Worm (Caenorhabditis elegans): Measurements from ENCODE around the gene flap-1.

The flap-1 gene

DNA sequence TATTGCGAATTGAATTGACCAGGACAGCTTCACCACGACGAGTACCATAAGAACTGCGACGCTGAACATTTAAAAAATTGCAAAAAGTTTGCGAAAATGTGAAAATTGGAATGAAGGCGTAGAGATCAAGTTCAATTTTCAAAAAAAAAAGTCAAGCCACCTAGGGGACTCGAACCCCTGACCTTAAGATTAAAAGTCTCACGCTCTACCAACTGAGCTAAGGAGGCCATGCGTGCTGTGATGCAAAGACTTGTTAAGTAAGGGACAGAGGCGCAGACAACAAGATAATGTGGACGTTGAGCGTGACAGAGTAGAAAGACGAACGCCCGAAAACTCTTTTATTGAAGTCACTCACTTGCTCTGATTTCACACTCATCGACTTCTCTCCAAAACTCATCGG is 41.1 kb downstream of the flap-1 start (continued):
- peak; percentile 51; the same call in 1 of the 2 replicates for TF ChIP-seq zfp-3 (GFP tag; conservative IDR thresholded peaks at IDR 0.05)
- peak; percentile 48 for TF ChIP-seq F10B5.3 (tag; optimal IDR thresholded peaks at IDR 0.05)
- peak; percentile 86 for TF ChIP-seq hmg-1.1 (GFP tag; IDR thresholded peaks at IDR 0.05)
- peak; percentile 1 for TF ChIP-seq zfp-2 (tag; optimal IDR thresholded peaks at IDR 0.05)
- peak; percentile 87 for TF ChIP-seq madf-9 (GFP tag; conservative IDR thresholded peaks at IDR 0.05)
- TF ChIP-seq F44E2.7 (GFP tag; IDR thresholded peaks at IDR 0.05) = peak; percentile 75; the same call in 1 of the 2 replicates
- TF ChIP-seq nhr-42 (GFP tag; IDR thresholded peaks at IDR 0.05) = peak; percentile 52
- peak; percentile 33 for TF ChIP-seq spr-1 (tag; optimal IDR thresholded peaks at IDR 0.05)
- TF ChIP-seq daf-8 (GFP tag; IDR thresholded peaks at IDR 0.05) = no peak
- peak; percentile 51 for TF ChIP-seq ztf-7 (tag; optimal IDR thresholded peaks at IDR 0.05)
- TF ChIP-seq cey-2 (tag; optimal IDR thresholded peaks at IDR 0.05; ENCODE audit: borderline replicate concordance, insufficient read depth) = no peak
- peak; percentile 60 for TF ChIP-seq dve-1 (tag; optimal IDR thresholded peaks at IDR 0.05; ENCODE audit: insufficient read depth)
- TF ChIP-seq nhr-48 (tag; optimal IDR thresholded peaks at IDR 0.05) = peak; percentile 5
- peak; percentile 82 for TF ChIP-seq T26A8.4 (GFP tag; IDR thresholded peaks at IDR 0.05)
- TF ChIP-seq mxl-3 (GFP tag; optimal IDR thresholded peaks at IDR 0.05) = no peak
- no peak for TF ChIP-seq set-16 (GFP tag; IDR thresholded peaks at IDR 0.05)
- 0 out of 2 replicates have a peak, but pooled peaks have one; percentile 42 for TF ChIP-seq zip-11 (GFP tag; IDR thresholded peaks at IDR 0.05)
- peak; percentile 80 for TF ChIP-seq daf-19 (GFP tag; conservative IDR thresholded peaks at IDR 0.05)
- TF ChIP-seq mep-1 (tag; optimal IDR thresholded peaks at IDR 0.05) = peak; percentile 74
- TF ChIP-seq nhr-25 (tag; optimal IDR thresholded peaks at IDR 0.05; ENCODE audit: borderline replicate concordance, insufficient read depth) = no peak
- no peak; the same call in 1 of the 2 replicates for TF ChIP-seq egl-43 (GFP tag; IDR thresholded peaks at IDR 0.05)
- 0 out of 2 replicates have a peak, but pooled peaks have one; percentile 69 for TF ChIP-seq D1046.2 (GFP tag; IDR thresholded peaks at IDR 0.05)
- TF ChIP-seq nhr-77 (tag; optimal IDR thresholded peaks at IDR 0.05) = no peak
- peak; percentile 84 for TF ChIP-seq mes-2 (tag; optimal IDR thresholded peaks at IDR 0.05; ENCODE audit: poor library complexity, severe bottlenecking)
- TF ChIP-seq unc-62 (GFP tag; optimal IDR thresholded peaks at IDR 0.05 in 1 of 2) = peak in 1 of 2 experiments; percentile 83
- TF ChIP-seq unc-62 (tag; optimal IDR thresholded peaks at IDR 0.05) = no peak
- TF ChIP-seq nhr-41 (GFP tag; IDR thresholded peaks at IDR 0.05) = peak; percentile 91
- no peak for TF ChIP-seq ceh-28 (tag; optimal IDR thresholded peaks at IDR 0.05)
- peak; percentile 51 for TF ChIP-seq T20F7.1 (GFP tag; optimal IDR thresholded peaks at IDR 0.05)
- TF ChIP-seq pha-4 (GFP tag; IDR thresholded peaks at IDR 0.05) = peak; percentile 89; the same call in 1 of the 2 replicates
- TF ChIP-seq pha-4 (tag; optimal IDR thresholded peaks at IDR 0.05) = no peak
- peak; percentile 66 for TF ChIP-seq F49E8.2 (tag; optimal IDR thresholded peaks at IDR 0.05; ENCODE audit: borderline replicate concordance)
- peak; percentile 65 for TF ChIP-seq dmd-6 (GFP tag; IDR thresholded peaks at IDR 0.05)
- no peak for TF ChIP-seq hlh-11 (tag; optimal IDR thresholded peaks at IDR 0.05)
- peak; percentile 96 for TF ChIP-seq lim-7 (GFP tag; IDR thresholded peaks at IDR 0.05)
- TF ChIP-seq tag-97 (GFP tag; IDR thresholded peaks at IDR 0.05) = no peak
- TF ChIP-seq rbr-2 (tag; optimal IDR thresholded peaks at IDR 0.05) = peak; percentile 67
- TF ChIP-seq lin-13 (GFP tag; optimal IDR thresholded peaks at IDR 0.05) = peak; percentile 73
- no peak for TF ChIP-seq nhr-237 (tag; optimal IDR thresholded peaks at IDR 0.05)
- 0 out of 2 replicates have a peak, but pooled peaks have one; percentile 65 for TF ChIP-seq Y105C5A.15 (GFP tag; IDR thresholded peaks at IDR 0.05)
- peak; percentile 48 for TF ChIP-seq Y5F2A.4 (GFP tag; optimal IDR thresholded peaks at IDR 0.05)
- TF ChIP-seq ceh-32 (tag; optimal IDR thresholded peaks at IDR 0.05; ENCODE audit: poor library complexity) = no peak
- TF ChIP-seq hlh-30 (tag; optimal IDR thresholded peaks at IDR 0.05; ENCODE audit: insufficient read depth) = peak; percentile 64
- peak; percentile 16 for TF ChIP-seq nhr-28 (tag; optimal IDR thresholded peaks at IDR 0.05)
- peak; percentile 87 for TF ChIP-seq lin-38 (GFP tag; IDR thresholded peaks at IDR 0.05)
- TF ChIP-seq lir-3 (tag; optimal IDR thresholded peaks at IDR 0.05) = peak; percentile 49
- peak; percentile 49 for TF ChIP-seq nhr-6 (tag; optimal IDR thresholded peaks at IDR 0.05)
- peak; percentile 80 for TF ChIP-seq nhr-111 (GFP tag; optimal IDR thresholded peaks at IDR 0.05)
- peak; percentile 63; the same call in 1 of the 2 replicates for TF ChIP-seq dmd-9 (GFP tag; IDR thresholded peaks at IDR 0.05)
- TF ChIP-seq spr-3 (GFP tag; optimal IDR thresholded peaks at IDR 0.05) = no peak
